Worm (Caenorhabditis elegans): ENCODE data around the gene M142.8.

M142.8 gene

ce11 chrIII:10942905-10943304, 9.5 kb downstream of the M142.8 start (continued):
- TF ChIP-seq cebp-2 (GFP tag; IDR thresholded peaks at IDR 0.05), result no peak

DNA sequence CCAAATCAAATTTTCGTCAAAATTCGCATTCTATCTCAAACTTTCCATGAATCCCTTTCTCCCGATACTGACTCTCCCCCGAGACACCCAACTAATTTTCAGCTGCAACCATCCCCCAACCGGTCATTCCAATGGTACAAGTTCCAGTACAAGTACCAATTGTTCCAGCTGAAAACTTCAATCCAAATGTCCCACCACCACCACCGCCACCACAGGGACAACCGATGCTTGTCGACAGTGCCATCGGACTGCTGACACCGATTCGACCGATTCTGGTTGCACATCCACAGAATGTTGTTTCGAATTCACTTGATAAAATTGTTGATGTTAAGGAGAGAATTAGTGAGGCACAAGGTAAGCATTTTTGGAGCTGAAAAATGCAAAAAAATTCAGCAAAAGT, 12.1 kb downstream of the M142.8 start:
- no peak for TF ChIP-seq F52B5.7 (tag; optimal IDR thresholded peaks at IDR 0.05)
- TF ChIP-seq T26A5.8 (tag; optimal IDR thresholded peaks at IDR 0.05), result no peak
- TF ChIP-seq ceh-91 (GFP tag; IDR thresholded peaks at IDR 0.05), result no peak
- TF ChIP-seq fkh-3 (tag; optimal IDR thresholded peaks at IDR 0.05), result no peak
- no peak for TF ChIP-seq F55B11.4 (tag; optimal IDR thresholded peaks at IDR 0.05; ENCODE audit: borderline replicate concordance, insufficient read depth)
- no peak for TF ChIP-seq unc-62 (GFP tag; optimal IDR thresholded peaks at IDR 0.05)
- TF ChIP-seq aptf-3 (GFP tag; IDR thresholded peaks at IDR 0.05), result no peak
- TF ChIP-seq K11D2.4 (GFP tag; IDR thresholded peaks at IDR 0.05), result no peak
- no peak for TF ChIP-seq cebp-2 (GFP tag; IDR thresholded peaks at IDR 0.05)
- TF ChIP-seq aptf-2 (GFP tag; conservative IDR thresholded peaks at IDR 0.05), result no peak
- TF ChIP-seq madf-6 (GFP tag; IDR thresholded peaks at IDR 0.05), result no peak
- TF ChIP-seq pbrm-1 (GFP tag; IDR thresholded peaks at IDR 0.05), result no peak
- TF ChIP-seq nfya-1 (tag; optimal IDR thresholded peaks at IDR 0.05; ENCODE audit: borderline replicate concordance, insufficient read depth), result no peak
- TF ChIP-seq die-1 (tag; optimal IDR thresholded peaks at IDR 0.05), result no peak
- no peak for TF ChIP-seq dpff-1 (tag; optimal IDR thresholded peaks at IDR 0.05)
- no peak for TF ChIP-seq rec-8 (tag; optimal IDR thresholded peaks at IDR 0.05)
- TF ChIP-seq F37B4.10 (GFP tag; IDR thresholded peaks at IDR 0.05), result no peak
- TF ChIP-seq Y53F4B.3 (GFP tag; IDR thresholded peaks at IDR 0.05), result no peak
- no peak for TF ChIP-seq ekl-4 (GFP tag; IDR thresholded peaks at IDR 0.05)

DNA sequence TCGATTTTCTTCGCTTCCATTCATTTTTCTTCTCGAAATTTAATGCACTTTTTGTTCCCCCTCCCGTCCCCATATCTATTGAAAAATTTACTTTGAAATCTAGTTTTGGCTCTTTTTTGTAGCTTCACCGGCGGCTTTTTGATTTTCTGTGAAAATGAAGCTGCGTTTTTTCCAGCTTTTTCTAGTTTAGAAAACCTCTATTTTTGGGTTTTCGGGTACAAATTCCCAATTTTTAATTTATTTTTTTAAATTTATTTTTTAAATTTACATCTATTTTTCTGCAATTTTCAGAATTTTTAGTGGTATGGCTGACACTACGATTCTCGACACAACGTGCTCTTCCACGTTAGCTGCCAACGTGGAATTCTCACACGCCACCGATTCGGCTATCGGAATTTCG, 13.7 kb downstream of the M142.8 start, which contains the start of gene strd-1:
TSS of gene strd-1 (plus strand) at position 301 of the 400 bp plus-strand sequence.
- no peak for TF ChIP-seq mcd-1 (GFP tag; IDR thresholded peaks at IDR 0.05)
- TF ChIP-seq lag-1 (GFP tag; IDR thresholded peaks at IDR 0.05), result no peak
- no peak for TF ChIP-seq unc-130 (GFP tag; optimal IDR thresholded peaks at IDR 0.05)
- no peak for TF ChIP-seq B0261.1 (tag; optimal IDR thresholded peaks at IDR 0.05)
- no peak for TF ChIP-seq D2030.7 (GFP tag; IDR thresholded peaks at IDR 0.05)
- no peak for TF ChIP-seq tlf-1 (GFP tag; optimal IDR thresholded peaks at IDR 0.05)
- no peak for TF ChIP-seq F23B12.7 (tag; optimal IDR thresholded peaks at IDR 0.05; ENCODE audit: insufficient read depth)
- no peak for TF ChIP-seq snpc-1.3 (tag; optimal IDR thresholded peaks at IDR 0.05; ENCODE audit: insufficient read depth)
- no peak for TF ChIP-seq Y53F4B.3 (GFP tag; IDR thresholded peaks at IDR 0.05)
- TF ChIP-seq die-1 (tag; optimal IDR thresholded peaks at IDR 0.05), result no peak
- TF ChIP-seq F39B2.1 (GFP tag; IDR thresholded peaks at IDR 0.05), result no peak
- no peak for TF ChIP-seq dox-1 (GFP tag; IDR thresholded peaks at IDR 0.05)
- no peak for TF ChIP-seq lir-1 (GFP tag; conservative IDR thresholded peaks at IDR 0.05)
- TF ChIP-seq Y56A3A.18 (GFP tag; IDR thresholded peaks at IDR 0.05), result no peak
- TF ChIP-seq F22D6.2 (tag; optimal IDR thresholded peaks at IDR 0.05), result no peak
- TF ChIP-seq mxl-1 (tag; optimal IDR thresholded peaks at IDR 0.05), result no peak
- TF ChIP-seq let-607 (tag; optimal IDR thresholded peaks at IDR 0.05), result no peak
- TF ChIP-seq ccch-3 (GFP tag; optimal IDR thresholded peaks at IDR 0.05), result no peak
- TF ChIP-seq ceh-79 (tag; optimal IDR thresholded peaks at IDR 0.05), result no peak

Measured in whole organism, young adult.